Worm (Caenorhabditis elegans) whole organism, L3 larva: Measurements from ENCODE around the gene sre-21.

Experiments
- R02D3.7 ChIP-seq: fragments of 150-350 bp; optimal IDR thresholded peaks from 2 replicates; lab custom pipeline; 2014; ENCODE audit warnings: missing biosample characterization, missing genetic modification characterization
- aly-2 ChIP-seq: fragments of 150-350 bp; optimal IDR thresholded peaks from 2 replicates; lab custom pipeline; 2014; ENCODE audit warnings: missing biosample characterization, missing genetic modification characterization
- ama-1 ChIP-seq: fragments of 150-350 bp; optimal IDR thresholded peaks from 2 replicates; lab custom pipeline; 2018
- ceh-16 ChIP-seq: sonication (generic microtip); optimal IDR thresholded peaks from 2 replicates; lab custom pipeline; 2017; ENCODE audit warnings: missing biosample characterization, missing genetic modification characterization
- ceh-28 ChIP-seq: fragments of 150-350 bp; optimal IDR thresholded peaks from 2 replicates; lab custom pipeline; 2014; ENCODE audit warnings: missing biosample characterization, missing genetic modification reagents, missing genetic modification characterization
- ceh-82 ChIP-seq: fragments of 150-350 bp; optimal IDR thresholded peaks from 2 replicates; lab custom pipeline; 2014; ENCODE audit warnings: missing biosample characterization, missing genetic modification characterization
- ceh-9 ChIP-seq: sonication (generic microtip); optimal IDR thresholded peaks from 2 replicates; lab custom pipeline; 2018; ENCODE audit warnings: missing biosample characterization, missing genetic modification characterization
- daf-12 ChIP-seq: fragments of 150-350 bp; optimal IDR thresholded peaks from 2 replicates; lab custom pipeline; 2014; ENCODE audit warnings: missing biosample characterization, missing genetic modification reagents, missing genetic modification characterization
- egl-27 ChIP-seq: sonication (generic microtip); optimal IDR thresholded peaks from 4 replicates; lab custom pipeline; 2017; ENCODE audit warnings: missing biosample characterization, missing genetic modification reagents, missing genetic modification characterization
- egl-5 ChIP-seq: fragments of 150-350 bp; optimal IDR thresholded peaks from 2 replicates; lab custom pipeline; 2017; ENCODE audit warnings: missing biosample characterization, missing genetic modification reagents, missing genetic modification characterization, inconsistent platforms
- elt-1 ChIP-seq: fragments of 150-350 bp; optimal IDR thresholded peaks from 2 replicates; lab custom pipeline; 2014; ENCODE audit warnings: missing biosample characterization, missing genetic modification characterization
- elt-2 ChIP-seq: sonication (generic microtip); optimal IDR thresholded peaks from 2 replicates; lab custom pipeline; 2016; ENCODE audit warnings: missing genetic modification reagents, mild to moderate bottlenecking, missing genetic modification characterization, missing compliant biosample characterization
- fkh-10 ChIP-seq: sonication (generic microtip); optimal IDR thresholded peaks from 2 replicates; lab custom pipeline; 2017; ENCODE audit warnings: missing biosample characterization, missing genetic modification reagents, missing genetic modification characterization
- hmg-11 ChIP-seq: sonication (generic microtip); optimal IDR thresholded peaks from 2 replicates; lab custom pipeline; 2016; ENCODE audit warnings: missing genetic modification characterization, missing compliant biosample characterization
- jun-1 ChIP-seq: fragments of 150-350 bp; optimal IDR thresholded peaks from 2 replicates; lab custom pipeline; 2014; ENCODE audit warnings: missing biosample characterization, missing genetic modification reagents, missing genetic modification characterization
- lin-15B ChIP-seq: fragments of 150-350 bp; optimal IDR thresholded peaks from 2 replicates; lab custom pipeline; 2014; ENCODE audit warnings: missing biosample characterization, missing genetic modification characterization
- lin-39 ChIP-seq: fragments of 150-350 bp; optimal IDR thresholded peaks from 2 replicates; lab custom pipeline; 2018; ENCODE audit warnings: missing biosample characterization, missing genetic modification reagents, missing genetic modification characterization
- mdl-1 ChIP-seq: fragments of 150-350 bp; optimal IDR thresholded peaks from 2 replicates; lab custom pipeline; 2014; ENCODE audit warnings: missing biosample characterization, missing genetic modification characterization
- mml-1 ChIP-seq: fragments of 150-350 bp; sonication (generic microtip); optimal IDR thresholded peaks from 3 replicates; lab custom pipeline; 2014; ENCODE audit warnings: missing biosample characterization, missing genetic modification characterization
- nfya-1 ChIP-seq: sonication (generic microtip); optimal IDR thresholded peaks from 2 replicates; lab custom pipeline; 2017; ENCODE audit warnings: missing genetic modification characterization, mild to moderate bottlenecking, missing compliant biosample characterization, antibody characterized with exemption, moderate library complexity; ENCODE audit not compliant: insufficient read depth
- nhr-11 ChIP-seq: fragments of 150-350 bp; optimal IDR thresholded peaks from 2 replicates; lab custom pipeline; 2014; ENCODE audit warnings: missing biosample characterization, missing genetic modification characterization
- nhr-23 ChIP-seq: fragments of 150-350 bp; optimal IDR thresholded peaks from 2 replicates; lab custom pipeline; 2014; ENCODE audit warnings: missing biosample characterization, missing genetic modification reagents, missing genetic modification characterization
- nhr-25 ChIP-seq: sonication (generic microtip); optimal IDR thresholded peaks from 2 replicates; lab custom pipeline; 2017; ENCODE audit warnings: missing biosample characterization, missing genetic modification characterization
- nhr-28 ChIP-seq: fragments of 150-350 bp; optimal IDR thresholded peaks from 2 replicates; lab custom pipeline; 2014; ENCODE audit warnings: missing biosample characterization, missing genetic modification characterization
- nhr-43 ChIP-seq: sonication (generic microtip); optimal IDR thresholded peaks from 2 replicates; lab custom pipeline; 2016; ENCODE audit warnings: mild to moderate bottlenecking, missing genetic modification characterization, missing compliant biosample characterization; ENCODE audit not compliant: poor library complexity, severe bottlenecking
- nhr-67 ChIP-seq: fragments of 150-350 bp; optimal IDR thresholded peaks from 2 replicates; lab custom pipeline; 2014; ENCODE audit warnings: missing biosample characterization, missing genetic modification characterization
- nhr-76 ChIP-seq: fragments of 150-350 bp; sonication (generic microtip); optimal IDR thresholded peaks from 5 replicates; lab custom pipeline; 2014; ENCODE audit warnings: missing biosample characterization, missing genetic modification characterization
- pha-4 ChIP-seq: fragments of 150-350 bp; optimal IDR thresholded peaks from 2 replicates; lab custom pipeline; 2014; ENCODE audit warnings: missing biosample characterization, missing genetic modification reagents, missing genetic modification characterization
- pqm-1 ChIP-seq: fragments of 150-350 bp; optimal IDR thresholded peaks from 2 replicates; lab custom pipeline; 2017; ENCODE audit warnings: missing biosample characterization, missing genetic modification characterization, inconsistent platforms
- sea-2 ChIP-seq: fragments of 150-350 bp; sonication (generic microtip); optimal IDR thresholded peaks from 4 replicates; lab custom pipeline; 2014; ENCODE audit warnings: missing biosample characterization, missing genetic modification reagents, missing genetic modification characterization
- snpc-4 ChIP-seq: fragments of 150-350 bp; optimal IDR thresholded peaks from 2 replicates; lab custom pipeline; 2014; ENCODE audit warnings: missing biosample characterization, missing genetic modification characterization
- unc-39 ChIP-seq: sonication (generic microtip); optimal IDR thresholded peaks from 4 replicates; lab custom pipeline; 2017; ENCODE audit warnings: missing biosample characterization, missing genetic modification characterization
- unc-62 ChIP-seq: fragments of 150-350 bp; sonication (generic microtip); optimal IDR thresholded peaks from 4 replicates; lab custom pipeline; 2014; ENCODE audit warnings: missing biosample characterization, missing genetic modification reagents, missing genetic modification characterization
- zag-1 ChIP-seq: fragments of 150-350 bp; optimal IDR thresholded peaks from 2 replicates; lab custom pipeline; 2014; ENCODE audit warnings: missing biosample characterization, missing genetic modification characterization
- ztf-11 ChIP-seq: fragments of 150-350 bp; optimal IDR thresholded peaks from 2 replicates; lab custom pipeline; 2014; ENCODE audit warnings: missing biosample characterization, missing genetic modification characterization

Gene sre-21

ce11 chrV:17793986-17794385 lies 21.0 kb upstream of the sre-21 start, which contains the start of gene srh-289:
Gene srh-289, minus strand, starts transcription at chrV:17794086.
- TF ChIP-seq elt-2 (tag; lab: Kevin White, UChicago) = no peak
- no peak for TF ChIP-seq nhr-11
- TF ChIP-seq lin-39 (tag; lab: Kevin White, UChicago) = no peak
- TF ChIP-seq nhr-25 = no peak
- no peak for TF ChIP-seq ceh-16 (tag; lab: Kevin White, UChicago)
- no peak for TF ChIP-seq nfya-1 (tag; lab: Kevin White, UChicago)
- no peak for TF ChIP-seq aly-2 (tag; lab: Kevin White, UChicago)
- no peak for TF ChIP-seq nhr-67
- TF ChIP-seq egl-5 = no peak
- no peak for TF ChIP-seq daf-12 (tag; lab: Kevin White, UChicago)
- no peak for TF ChIP-seq hmg-11 (tag; lab: Kevin White, UChicago)
- TF ChIP-seq pqm-1 (tag; lab: Kevin White, UChicago) = no peak
- TF ChIP-seq unc-62 = no peak
- no peak for TF ChIP-seq mdl-1
- TF ChIP-seq nhr-76 (tag; lab: Kevin White, UChicago) = no peak
- TF ChIP-seq ceh-28 (tag; lab: Kevin White, UChicago) = no peak
- no peak for TF ChIP-seq jun-1 (tag; lab: Kevin White, UChicago)
- TF ChIP-seq ceh-9 (tag; lab: Kevin White, UChicago) = no peak
- TF ChIP-seq nhr-28 (tag; lab: Kevin White, UChicago) = no peak
- no peak for TF ChIP-seq sea-2 (GFP tag; lab: Kevin White, UChicago)

- TF ChIP-seq fkh-10 (no peak), elt-1 (tag; lab: Kevin White, UChicago) (no peak), hmg-11 (tag; lab: Kevin White, UChicago) (no peak), zag-1 (tag; lab: Kevin White, UChicago) (no peak), lin-15B (tag; lab: Kevin White, UChicago) (no peak)
Measured at ce11 chrV:17790191-17790590, 17.2 kb upstream of the sre-21 start, which contains the start of gene srh-290. Gene srh-290, plus strand, starts transcription at chrV:17790491.

ce11 chrV:17784363-17784762 lies 11.4 kb upstream of the sre-21 start:
- TF ChIP-seq ceh-16 (tag; lab: Kevin White, UChicago) (no peak), ztf-11 (tag; lab: Kevin White, UChicago) (no peak), nhr-43 (tag; lab: Kevin White, UChicago) (no peak), jun-1 (tag; lab: Kevin White, UChicago) (no peak), nhr-23 (tag; lab: Kevin White, UChicago) (no peak), pha-4 (no peak), ceh-82 (tag; lab: Kevin White, UChicago) (no peak), unc-39 (tag; lab: Kevin White, UChicago) (no peak), nfya-1 (tag; lab: Kevin White, UChicago) (no peak), lin-39 (tag; lab: Kevin White, UChicago) (no peak), elt-2 (tag; lab: Kevin White, UChicago) (no peak), nhr-28 (tag; lab: Kevin White, UChicago) (no peak), fkh-10 (no peak), nhr-67 (no peak), nhr-11 (no peak)
- TF ChIP-seq, all 47 proteins: peak for 0

- TF ChIP-seq ceh-82 (tag; lab: Kevin White, UChicago) (no peak), egl-27 (tag; lab: Kevin White, UChicago) (no peak), nhr-76 (tag; lab: Kevin White, UChicago) (no peak), mml-1 (no peak), sea-2 (GFP tag; lab: Kevin White, UChicago) (no peak), fkh-10 (no peak), aly-2 (tag; lab: Kevin White, UChicago) (no peak), R02D3.7 (tag; lab: Kevin White, UChicago) (no peak), zag-1 (tag; lab: Kevin White, UChicago) (no peak), elt-2 (tag; lab: Kevin White, UChicago) (no peak), snpc-4 (tag; lab: Kevin White, UChicago) (no peak), nhr-23 (tag; lab: Kevin White, UChicago) (no peak), pha-4 (no peak), ama-1 (lab: Kevin White, UChicago) (no peak)
Measured at ce11 chrV:17783542-17783941, 10.5 kb upstream of the sre-21 start, which contains the start of gene srab-12. Gene srab-12, minus strand, starts transcription at chrV:17783642.
